Fruit fly (Drosophila melanogaster) whole organism, embryonic: ENCODE results near the gene Cyt-c1.
A peak's percentile ranks its signal among the peaks of the same experiment; 100 is the strongest.

Experiments used
- Atf3 ChIP-seq: fragments of 200-800 bp; sonication (Bioruptor generic); optimal IDR thresholded peaks from 3 replicates; lab custom pipeline; 2016; ENCODE audit warnings: missing biosample characterization, missing genetic modification characterization
- CG10959 ChIP-seq: fragments of 200-800 bp; sonication (Bioruptor generic); IDR thresholded peaks from 2 replicates; pipeline ENCODE4 v1.3.6; 2022; ENCODE audit warnings: missing biosample characterization, missing genetic modification characterization
- CG11247 ChIP-seq: fragments of 200-800 bp; sonication (Bioruptor generic); IDR thresholded peaks from 2 replicates; pipeline ENCODE4 v1.3.6; 2022; ENCODE audit warnings: missing biosample characterization, missing genetic modification characterization
- CG13424 ChIP-seq: fragments of 200-800 bp; sonication (Bioruptor generic); optimal IDR thresholded peaks from 2 replicates; lab custom pipeline; 2019; ENCODE audit warnings: missing biosample characterization, mild to moderate bottlenecking, missing genetic modification characterization, moderate library complexity
- CG15269 ChIP-seq: fragments of 200-800 bp; sonication (Bioruptor generic); optimal IDR thresholded peaks from 2 replicates; lab custom pipeline; 2018; ENCODE audit warnings: missing biosample characterization, mild to moderate bottlenecking, missing genetic modification characterization, moderate library complexity
- CG16813 ChIP-seq: fragments of 200-800 bp; sonication (Bioruptor generic); IDR thresholded peaks from 3 replicates; pipeline ENCODE4 v1.3.6; 2022; ENCODE audit warnings: missing biosample characterization, missing genetic modification characterization; ENCODE audit not compliant: partially characterized antibody
- CG16863 ChIP-seq: fragments of 200-800 bp; sonication (Bioruptor generic); optimal IDR thresholded peaks from 3 replicates; lab custom pipeline; 2016; ENCODE audit warnings: missing biosample characterization, missing genetic modification characterization
- CG1832 ChIP-seq: fragments of 200-800 bp; sonication (Bioruptor generic); optimal IDR thresholded peaks from 2 replicates; lab custom pipeline; 2017; ENCODE audit warnings: missing biosample characterization, mild to moderate bottlenecking, missing genetic modification characterization, inconsistent platforms
- CG18764 ChIP-seq: fragments of 200-800 bp; sonication (Bioruptor generic); optimal IDR thresholded peaks from 3 replicates; lab custom pipeline; 2016; ENCODE audit warnings: missing biosample characterization, missing genetic modification characterization
- CG31365 ChIP-seq: fragments of 200-800 bp; sonication (Bioruptor generic); optimal IDR thresholded peaks from 2 replicates; lab custom pipeline; 2018; ENCODE audit warnings: missing biosample characterization, mild to moderate bottlenecking, missing genetic modification characterization
- CG31388 ChIP-seq: fragments of 200-800 bp; sonication (Bioruptor generic); optimal IDR thresholded peaks from 2 replicates; lab custom pipeline; 2016; ENCODE audit warnings: missing biosample characterization, missing genetic modification characterization
- CG31441 ChIP-seq: fragments of 200-800 bp; sonication (Bioruptor generic); IDR thresholded peaks from 2 replicates; pipeline ENCODE4 v1.3.6; 2022; ENCODE audit warnings: missing biosample characterization, missing genetic modification characterization
- CG4424 ChIP-seq: fragments of 200-800 bp; sonication (Bioruptor generic); optimal IDR thresholded peaks from 3 replicates; lab custom pipeline; 2016; ENCODE audit warnings: missing biosample characterization, missing genetic modification characterization
- CG7372 ChIP-seq: fragments of 200-800 bp; sonication (Bioruptor generic); IDR thresholded peaks from 2 replicates; pipeline ENCODE4 v1.3.6; 2022; ENCODE audit warnings: missing biosample characterization, missing genetic modification characterization
- Dbx ChIP-seq: fragments of 200-800 bp; sonication (Bioruptor generic); IDR thresholded peaks from 3 replicates; pipeline ENCODE4 v1.3.6; 2022; ENCODE audit warnings: missing biosample characterization, missing genetic modification characterization
- Doc3 ChIP-seq: fragments of 200-800 bp; sonication (Bioruptor generic); IDR thresholded peaks from 3 replicates; pipeline ENCODE4 v1.3.6; 2022; ENCODE audit warnings: missing biosample characterization, missing genetic modification characterization; ENCODE audit not compliant: partially characterized antibody
- E2f1 ChIP-seq: fragments of 200-800 bp; sonication (Bioruptor generic); IDR thresholded peaks from 2 replicates; pipeline ENCODE4 v1.3.6; 2022; ENCODE audit warnings: missing biosample characterization, missing genetic modification characterization
- Hey ChIP-seq: fragments of 200-800 bp; sonication (Bioruptor generic); optimal IDR thresholded peaks from 3 replicates; lab custom pipeline; 2018; ENCODE audit warnings: missing biosample characterization, mild to moderate bottlenecking, missing genetic modification characterization
- Hmr ChIP-seq: fragments of 200-800 bp; sonication (Bioruptor generic); optimal IDR thresholded peaks from 3 replicates; lab custom pipeline; 2017; ENCODE audit warnings: mild to moderate bottlenecking, missing biosample characterization, missing genetic modification reagents, missing genetic modification characterization
- Kr ChIP-seq: fragments of 200-800 bp; sonication (Bioruptor generic); optimal IDR thresholded peaks from 2 replicates; lab custom pipeline; 2017; ENCODE audit warnings: missing biosample characterization, mild to moderate bottlenecking, missing genetic modification characterization
- Lhr ChIP-seq: fragments of 200-800 bp; sonication (Bioruptor generic); optimal IDR thresholded peaks from 3 replicates; lab custom pipeline; 2017; ENCODE audit warnings: mild to moderate bottlenecking, missing biosample characterization, missing genetic modification reagents, missing genetic modification characterization
- Mad ChIP-seq: fragments of 200-800 bp; sonication (Bioruptor generic); optimal IDR thresholded peaks from 2 replicates; lab custom pipeline; 2016; ENCODE audit warnings: missing biosample characterization, missing genetic modification characterization
- NFAT ChIP-seq: fragments of 200-800 bp; sonication (Bioruptor generic); IDR thresholded peaks from 2 replicates; pipeline ENCODE4 v1.3.6; 2022; ENCODE audit warnings: missing biosample characterization, missing genetic modification characterization
- NfI ChIP-seq: fragments of 200-800 bp; sonication (Bioruptor generic); optimal IDR thresholded peaks from 3 replicates; lab custom pipeline; 2018; ENCODE audit warnings: missing biosample characterization, mild to moderate bottlenecking, missing genetic modification characterization, moderate library complexity
- Poxn ChIP-seq: fragments of 200-800 bp; sonication (Bioruptor generic); IDR thresholded peaks from 2 replicates; pipeline ENCODE4 v1.3.6; 2022; ENCODE audit warnings: missing biosample characterization, missing genetic modification characterization
- Six4 ChIP-seq: fragments of 200-800 bp; sonication (Bioruptor generic); optimal IDR thresholded peaks from 2 replicates; lab custom pipeline; 2016; ENCODE audit warnings: missing biosample characterization, missing genetic modification characterization
- Tbp ChIP-seq: fragments of >200 bp; optimal IDR thresholded peaks from 2 replicates; lab custom pipeline; 2018; ENCODE audit warnings: missing biosample characterization, missing genetic modification characterization
- bab2 ChIP-seq: fragments of 200-800 bp; sonication (Bioruptor generic); optimal IDR thresholded peaks from 2 replicates; lab custom pipeline; 2016; ENCODE audit warnings: missing biosample characterization, missing genetic modification characterization
- bsh ChIP-seq, 2 experiments: fragments of 200-800 bp; sonication (Bioruptor generic); optimal IDR thresholded peaks; 2 replicates each; lab custom pipeline; 2017 to 2018; ENCODE audit warnings: mild to moderate bottlenecking in 2 of 2, missing biosample characterization in 2 of 2, missing genetic modification characterization in 2 of 2, moderate library complexity in 1 of 2
- btn ChIP-seq: fragments of 200-800 bp; sonication (Bioruptor generic); optimal IDR thresholded peaks from 2 replicates; lab custom pipeline; 2016; ENCODE audit warnings: missing biosample characterization, missing genetic modification characterization
- crc ChIP-seq: fragments of 200-800 bp; sonication (Bioruptor generic); optimal IDR thresholded peaks from 2 replicates; lab custom pipeline; 2016; ENCODE audit warnings: missing biosample characterization, missing genetic modification characterization
- danr ChIP-seq: fragments of 200-800 bp; sonication (Bioruptor generic); IDR thresholded peaks from 2 replicates; pipeline ENCODE4 v1.3.6; 2022; ENCODE audit warnings: missing biosample characterization, missing genetic modification characterization
- dati ChIP-seq: fragments of 200-800 bp; sonication (Bioruptor generic); IDR thresholded peaks from 2 replicates; pipeline ENCODE4 v1.3.6; 2022; ENCODE audit warnings: missing biosample characterization, missing genetic modification characterization
- dmrt11E ChIP-seq: fragments of 200-800 bp; sonication (Bioruptor generic); optimal IDR thresholded peaks from 3 replicates; lab custom pipeline; 2018; ENCODE audit warnings: missing biosample characterization, mild to moderate bottlenecking, missing genetic modification characterization, moderate library complexity
- emc ChIP-seq: fragments of 200-800 bp; sonication (Bioruptor generic); optimal IDR thresholded peaks from 2 replicates; lab custom pipeline; 2016; ENCODE audit warnings: missing biosample characterization, missing genetic modification characterization
- eyg ChIP-seq: fragments of 200-800 bp; sonication (Bioruptor generic); optimal IDR thresholded peaks from 3 replicates; lab custom pipeline; 2016; ENCODE audit warnings: missing biosample characterization, missing genetic modification characterization
- fd96Cb ChIP-seq: fragments of 200-800 bp; sonication (Bioruptor generic); optimal IDR thresholded peaks from 2 replicates; lab custom pipeline; 2018; ENCODE audit warnings: missing biosample characterization, mild to moderate bottlenecking, missing genetic modification characterization, moderate library complexity
- hbn ChIP-seq: fragments of 200-800 bp; sonication (Bioruptor generic); IDR thresholded peaks from 2 replicates; pipeline ENCODE4 v1.3.6; 2022; ENCODE audit warnings: missing biosample characterization, missing genetic modification characterization; ENCODE audit not compliant: partially characterized antibody
- nerfin-2 ChIP-seq: fragments of 200-800 bp; sonication (Bioruptor generic); IDR thresholded peaks from 2 replicates; pipeline ENCODE4 v1.3.6; 2022; ENCODE audit warnings: missing biosample characterization, missing genetic modification characterization; ENCODE audit not compliant: partially characterized antibody
- oc ChIP-seq: fragments of 200-800 bp; sonication (Bioruptor generic); optimal IDR thresholded peaks from 2 replicates; lab custom pipeline; 2018; ENCODE audit warnings: missing biosample characterization, mild to moderate bottlenecking, missing genetic modification characterization, moderate library complexity
- odd ChIP-seq: fragments of 200-800 bp; sonication (Bioruptor generic); optimal IDR thresholded peaks from 2 replicates; lab custom pipeline; 2017; ENCODE audit warnings: missing biosample characterization, mild to moderate bottlenecking, missing genetic modification characterization
- pho ChIP-seq: fragments of 200-800 bp; sonication (Bioruptor generic); optimal IDR thresholded peaks from 2 replicates; lab custom pipeline; 2016; ENCODE audit warnings: missing biosample characterization, missing genetic modification characterization
- pros ChIP-seq: fragments of 200-800 bp; sonication (Bioruptor generic); optimal IDR thresholded peaks from 3 replicates; lab custom pipeline; 2019; ENCODE audit warnings: missing biosample characterization, mild to moderate bottlenecking, missing genetic modification characterization, moderate library complexity
- sens ChIP-seq: fragments of 200-800 bp; sonication (Bioruptor generic); peaks from one replicate; lab custom pipeline; 2016; ENCODE audit warnings: missing biosample characterization, missing genetic modification characterization
- slou ChIP-seq: fragments of 200-800 bp; sonication (Bioruptor generic); optimal IDR thresholded peaks from 3 replicates; lab custom pipeline; 2016; ENCODE audit warnings: missing biosample characterization, missing genetic modification characterization
- toy ChIP-seq: fragments of 200-800 bp; sonication (Bioruptor generic); IDR thresholded peaks from 2 replicates; pipeline ENCODE4 v1.3.6; 2022; ENCODE audit warnings: missing biosample characterization, missing genetic modification characterization
- tup ChIP-seq: fragments of 200-800 bp; sonication (Bioruptor generic); optimal IDR thresholded peaks from 2 replicates; lab custom pipeline; 2016; ENCODE audit warnings: missing biosample characterization, mild to moderate bottlenecking, missing genetic modification characterization, moderate library complexity
- unpg ChIP-seq: fragments of 200-800 bp; sonication (Bioruptor generic); optimal IDR thresholded peaks from 3 replicates; lab custom pipeline; 2018; ENCODE audit warnings: missing biosample characterization, mild to moderate bottlenecking, missing genetic modification characterization, moderate library complexity
- zfh2 ChIP-seq: fragments of 200-800 bp; sonication (Bioruptor generic); optimal IDR thresholded peaks from 2 replicates; lab custom pipeline; 2016; ENCODE audit warnings: missing biosample characterization, missing genetic modification characterization

The Cyt-c1 gene

dm6 chr3L:5355074-5355790, 4.8 kb upstream of the Cyt-c1 start, which contains the start of gene CG46456 (continued):
- TF ChIP-seq bsh (GFP tag; optimal IDR thresholded peaks at IDR 0.05; lab: Kevin White, UChicago) (peak; percentile 84 to 97), emc (GFP tag; lab: Kevin White, UChicago) (no peak), nerfin-2 (GFP tag; lab: Robert Waterston, UW) (no peak; the same call in 1 of the 2 replicates), pho (GFP tag; lab: Kevin White, UChicago) (peak; percentile 61), Doc3 (GFP tag; lab: Robert Waterston, UW) (no peak), CG15269 (peak; percentile 96), Tbp (GFP tag; lab: Kevin White, UChicago) (no peak), dati (GFP tag; lab: Robert Waterston, UW) (peak; percentile 70; the same call in 1 of the 2 replicates), CG7372 (GFP tag; lab: Robert Waterston, UW) (peak; percentile 89), toy (peak; percentile 81), NfI (GFP tag; lab: Kevin White, UChicago) (peak; percentile 92), oc (tag; lab: Kevin White, UChicago) (peak; percentile 94), CG11247 (peak; percentile 81), bab2 (peak; percentile 67), dmrt11E (tag; lab: Kevin White, UChicago) (peak; percentile 96), Mad (peak; percentile 71), E2f1 (GFP tag; lab: Robert Waterston, UW) (peak; percentile 91), Kr (GFP tag; lab: Kevin White, UChicago) (peak; percentile 4), tup (GFP tag; lab: Kevin White, UChicago) (peak; percentile 62), unpg (GFP tag; lab: Kevin White, UChicago) (peak; percentile 98), CG31388 (GFP tag; lab: Kevin White, UChicago) (peak; percentile 4), CG31365 (tag; lab: Kevin White, UChicago) (peak; percentile 83), Hmr (GFP tag; lab: Kevin White, UChicago) (peak; percentile 96), CG16813 (GFP tag; lab: Robert Waterston, UW) (peak; percentile 49; the same call in 1 of the 3 replicates), Lhr (GFP tag; lab: Kevin White, UChicago) (peak; percentile 75), crc (peak; percentile 20), eyg (GFP tag; lab: Kevin White, UChicago) (peak; percentile 25), sens (peak; percentile 94), fd96Cb (peak; percentile 94), CG16863 (GFP tag; lab: Kevin White, UChicago) (peak; percentile 42), CG31441 (peak; percentile 99), zfh2 (GFP tag; lab: Kevin White, UChicago) (peak; percentile 63), Hey (tag; lab: Kevin White, UChicago) (peak; percentile 33), CG4424 (GFP tag; lab: Kevin White, UChicago) (peak; percentile 94), CG10959 (GFP tag; lab: Robert Waterston, UW) (peak; percentile 84), Poxn (GFP tag; lab: Robert Waterston, UW) (peak; percentile 17; the same call in 1 of the 2 replicates), btn (peak; percentile 0), pros (GFP tag; lab: Kevin White, UChicago) (peak; percentile 55), hbn (GFP tag; lab: Robert Waterston, UW) (no peak), CG13424 (peak; percentile 96), slou (GFP tag; lab: Kevin White, UChicago) (peak; percentile 51), Atf3 (peak; percentile 27), CG18764 (GFP tag; lab: Kevin White, UChicago) (peak; percentile 73), danr (GFP tag; lab: Robert Waterston, UW) (peak; percentile 81), NFAT (GFP tag; lab: Robert Waterston, UW) (peak; percentile 86), Six4 (GFP tag; lab: Kevin White, UChicago) (peak; percentile 94), CG1832 (no peak), Dbx (GFP tag; lab: Robert Waterston, UW) (peak; percentile 92), odd (peak; percentile 94)
